Fruit fly (Drosophila melanogaster): ENCODE results near the gene Ranbp21.
A peak's percentile ranks its signal among the peaks of the same experiment; 100 is the strongest.

The Ranbp21 gene

DNA sequence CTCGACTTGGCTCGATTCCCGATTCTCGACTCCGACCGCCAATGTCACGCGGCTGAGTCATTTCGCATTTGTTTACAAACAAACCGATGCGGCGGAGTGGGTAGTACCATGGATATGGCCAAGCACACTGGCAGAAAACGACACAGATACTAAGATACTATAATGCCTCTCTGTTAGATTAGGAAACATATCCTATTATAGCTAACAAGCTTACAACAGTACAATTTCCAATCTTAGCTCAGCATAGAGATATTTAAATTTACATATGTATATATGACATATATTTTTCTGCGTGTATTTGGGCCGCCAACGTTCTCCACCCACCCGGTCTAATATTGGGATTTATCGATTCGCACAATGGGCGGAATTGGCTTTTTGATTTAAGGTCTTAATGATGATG lies 48.1 kb downstream of the Ranbp21 start (continued):
- 0 out of 3 replicates have a peak, but pooled peaks have one; percentile 43 for TF ChIP-seq CG11093 (GFP tag; IDR thresholded peaks at IDR 0.05)
- peak; percentile 45 for TF ChIP-seq CG4854 (GFP tag; optimal IDR thresholded peaks at IDR 0.05)
- peak; percentile 93 for TF ChIP-seq Rfx (GFP tag; IDR thresholded peaks at IDR 0.05)
- peak; percentile 18 for TF ChIP-seq CG1529 (GFP tag; optimal IDR thresholded peaks at IDR 0.05)
- TF ChIP-seq CG31365 (tag; optimal IDR thresholded peaks at IDR 0.05) = no peak
- no peak for TF ChIP-seq luna (GFP tag; optimal IDR thresholded peaks at IDR 0.05)
- TF ChIP-seq CG18599 (GFP tag; optimal IDR thresholded peaks at IDR 0.05) = peak; percentile 81
- TF ChIP-seq HHEX (GFP tag; optimal IDR thresholded peaks at IDR 0.05) = peak; percentile 78
- TF ChIP-seq CG13624 (GFP tag; optimal IDR thresholded peaks at IDR 0.05) = peak; percentile 44
- peak; percentile 35 for TF ChIP-seq CG18764 (GFP tag; optimal IDR thresholded peaks at IDR 0.05)
- peak; percentile 73 for TF ChIP-seq CG2889 (GFP tag; IDR thresholded peaks at IDR 0.05)
- peak; percentile 53 for TF ChIP-seq CG12219 (GFP tag; optimal IDR thresholded peaks at IDR 0.05)
- no peak for TF ChIP-seq Elba2 (GFP tag; optimal IDR thresholded peaks at IDR 0.05)
- no peak for TF ChIP-seq Doc3 (GFP tag; IDR thresholded peaks at IDR 0.05; ENCODE audit: partially characterized antibody)
- no peak for TF ChIP-seq CG2129 (GFP tag; IDR thresholded peaks at IDR 0.05; ENCODE audit: partially characterized antibody)
- peak; percentile 77 for TF ChIP-seq Aef1 (GFP tag; IDR thresholded peaks at IDR 0.05)
- TF ChIP-seq gt (GFP tag; IDR thresholded peaks at IDR 0.05) = peak; percentile 35; the same call in 1 of the 2 replicates
- TF ChIP-seq Optix (GFP tag; IDR thresholded peaks at IDR 0.05) = 0 out of 3 replicates have a peak, but pooled peaks have one; percentile 27
- no peak for TF ChIP-seq cato (GFP tag; optimal IDR thresholded peaks at IDR 0.05; ENCODE audit: borderline replicate concordance)
- TF ChIP-seq jigr1 (GFP tag; IDR thresholded peaks at IDR 0.05) = peak; percentile 59; the same call in 1 of the 3 replicates
- peak; percentile 72 for TF ChIP-seq tap (tag; optimal IDR thresholded peaks at IDR 0.05)
- TF ChIP-seq CG5180 (GFP tag; optimal IDR thresholded peaks at IDR 0.05) = peak; percentile 36
- no peak for TF ChIP-seq Scr (GFP tag; IDR thresholded peaks at IDR 0.05; ENCODE audit: partially characterized antibody)
- TF ChIP-seq CG8388 (GFP tag; optimal IDR thresholded peaks at IDR 0.05) = peak; percentile 56
- TF ChIP-seq CG7357 (GFP tag; IDR thresholded peaks at IDR 0.05) = peak; percentile 56; the same call in 1 of the 3 replicates
- 0 out of 3 replicates have a peak, but pooled peaks have one; percentile 38 for TF ChIP-seq CG3726 (GFP tag; IDR thresholded peaks at IDR 0.05)
- peak; percentile 27 for TF ChIP-seq HLH54F (GFP tag; optimal IDR thresholded peaks at IDR 0.05)
- peak; percentile 75 for TF ChIP-seq CG13424 (tag; optimal IDR thresholded peaks at IDR 0.05)
- TF ChIP-seq Stat92E (GFP tag; optimal IDR thresholded peaks at IDR 0.05) = no peak
- TF ChIP-seq Hmx (GFP tag; optimal IDR thresholded peaks at IDR 0.05) = no peak
- no peak for TF ChIP-seq fru (optimal IDR thresholded peaks at IDR 0.05)
- no peak for TF ChIP-seq HLHmδ (GFP tag; optimal IDR thresholded peaks at IDR 0.05)
- TF ChIP-seq Trl (optimal IDR thresholded peaks at IDR 0.05) = no peak
- TF ChIP-seq Trl (GFP tag; optimal IDR thresholded peaks at IDR 0.05) = peak; percentile 54
- TF ChIP-seq Hr78 (GFP tag; optimal IDR thresholded peaks at IDR 0.05) = no peak
- TF ChIP-seq Bdp1 (GFP tag; optimal IDR thresholded peaks at IDR 0.05) = no peak
- TF ChIP-seq CG6854 (GFP tag; optimal IDR thresholded peaks at IDR 0.05) = peak; percentile 39
- no peak for TF ChIP-seq CG15073 (GFP tag; optimal IDR thresholded peaks at IDR 0.05)
- peak; percentile 24 for TF ChIP-seq Fer2 (tag; optimal IDR thresholded peaks at IDR 0.05)
- TF ChIP-seq ind (GFP tag; optimal IDR thresholded peaks at IDR 0.05) = peak; percentile 76
- TF ChIP-seq bigmax (GFP tag; optimal IDR thresholded peaks at IDR 0.05) = no peak
- TF ChIP-seq Oaz (GFP tag; IDR thresholded peaks at IDR 0.05) = peak; percentile 76
- no peak for TF ChIP-seq CG16813 (GFP tag; IDR thresholded peaks at IDR 0.05; ENCODE audit: partially characterized antibody)
- peak; percentile 56 for TF ChIP-seq CG8281 (tag; optimal IDR thresholded peaks at IDR 0.05)
- TF ChIP-seq CG17359 (tag; optimal IDR thresholded peaks at IDR 0.05) = peak; percentile 81
- no peak for TF ChIP-seq wek (GFP tag; optimal IDR thresholded peaks at IDR 0.05)
- peak; percentile 74 for TF ChIP-seq ase (GFP tag; IDR thresholded peaks at IDR 0.05)
- peak; percentile 83 for TF ChIP-seq so (GFP tag; IDR thresholded peaks at IDR 0.05)
- peak; percentile 85 for TF ChIP-seq CG14441 (GFP tag; IDR thresholded peaks at IDR 0.05)
- peak; percentile 65 for TF ChIP-seq CG18262 (tag; optimal IDR thresholded peaks at IDR 0.05)
- peak; percentile 59 for TF ChIP-seq CG7372 (GFP tag; IDR thresholded peaks at IDR 0.05)

Measured in whole organism, embryonic.